Worm (Caenorhabditis elegans): ENCODE results near the gene Y54G2A.49.

- TF ChIP-seq mep-1 (tag; optimal IDR thresholded peaks at IDR 0.05) (no peak), nhr-28 (tag; optimal IDR thresholded peaks at IDR 0.05) (no peak), blmp-1 (tag; optimal IDR thresholded peaks at IDR 0.05) (no peak), nhr-12 (tag; optimal IDR thresholded peaks at IDR 0.05) (no peak), pha-4 (tag; optimal IDR thresholded peaks at IDR 0.05) (no peak), elt-3 (tag; optimal IDR thresholded peaks at IDR 0.05) (no peak)
Measured at ce11 chrIV:2858734-2859133, 5.7 kb upstream of the Y54G2A.49 start.
